Worm (Caenorhabditis elegans): ENCODE results near the gene mrck-1.

Gene mrck-1

ce11 chrV:6229457-6229949 is 37.6 kb downstream of the mrck-1 start (continued):
- TF ChIP-seq lir-1 (GFP tag; conservative IDR thresholded peaks at IDR 0.05) (0 out of 2 replicates have a peak, but pooled peaks have one; percentile 32), lin-40 (tag; optimal IDR thresholded peaks at IDR 0.05) (peak; percentile 80), nhr-80 (tag; optimal IDR thresholded peaks at IDR 0.05) (peak; percentile 98), rec-8 (tag; optimal IDR thresholded peaks at IDR 0.05) (no peak), cebp-1 (GFP tag; IDR thresholded peaks at IDR 0.05) (no peak), cebp-1 (tag; optimal IDR thresholded peaks at IDR 0.05) (peak; percentile 67), madf-10 (tag; optimal IDR thresholded peaks at IDR 0.05) (peak; percentile 97), lin-35 (GFP tag; optimal IDR thresholded peaks at IDR 0.05) (no peak), chd-7 (tag; optimal IDR thresholded peaks at IDR 0.05) (peak; percentile 65), Y53F4B.3 (GFP tag; IDR thresholded peaks at IDR 0.05) (no peak), zfh-2 (GFP tag; conservative IDR thresholded peaks at IDR 0.05) (peak; percentile 63), unc-62 (GFP tag; optimal IDR thresholded peaks at IDR 0.05) (peak; percentile 65), gei-17 (GFP tag; optimal IDR thresholded peaks at IDR 0.05) (peak; percentile 3), nfyb-1 (GFP tag; IDR thresholded peaks at IDR 0.05) (peak; percentile 64), let-607 (tag; optimal IDR thresholded peaks at IDR 0.05) (peak; percentile 11 to 80), hlh-26 (GFP tag; conservative IDR thresholded peaks at IDR 0.05) (no peak), snpc-4 (GFP tag; optimal IDR thresholded peaks at IDR 0.05) (no peak), snpc-4 (tag; optimal IDR thresholded peaks at IDR 0.05) (peak in 3 of 4 experiments; percentile 35 to 54 (median 53))

DNA sequence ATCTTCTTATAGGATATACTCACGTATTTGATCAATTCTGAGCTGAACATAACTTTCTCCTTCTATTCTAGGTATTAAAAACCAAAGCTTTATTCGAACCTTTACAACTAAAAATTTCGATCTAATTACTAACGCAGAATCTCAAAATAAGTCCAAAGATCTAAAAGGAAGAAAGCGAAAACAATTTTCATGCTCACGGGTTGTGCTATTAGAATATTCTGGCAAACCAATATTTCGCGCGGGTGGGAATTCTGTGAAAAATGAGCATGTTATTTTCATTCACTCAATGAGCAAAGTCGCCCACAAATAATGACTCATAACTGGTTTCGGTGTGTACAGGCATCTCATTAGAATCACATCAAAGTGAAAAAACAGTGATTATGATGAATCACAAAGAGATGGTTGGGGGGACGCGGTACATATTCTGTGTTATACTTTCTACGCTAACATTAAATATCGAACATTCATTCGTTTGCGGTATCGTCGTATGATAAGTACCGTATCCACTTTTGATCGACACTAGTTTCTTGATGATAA is 38.1 kb downstream of the mrck-1 start:
- TF ChIP-seq egrh-3 (GFP tag; IDR thresholded peaks at IDR 0.05) (no peak), zim-3 (tag; optimal IDR thresholded peaks at IDR 0.05) (peak; percentile 60), ZK185.1 (tag; optimal IDR thresholded peaks at IDR 0.05; ENCODE audit: poor library complexity, severe bottlenecking) (peak; percentile 41), snpc-3.4 (tag; optimal IDR thresholded peaks at IDR 0.05) (no peak), lin-35 (GFP tag; optimal IDR thresholded peaks at IDR 0.05) (peak in 1 of 3 experiments; percentile 0)

- 0 out of 2 replicates have a peak, but pooled peaks have one; percentile 42 for TF ChIP-seq cebp-1 (GFP tag; IDR thresholded peaks at IDR 0.05)
- TF ChIP-seq cebp-1 (tag; optimal IDR thresholded peaks at IDR 0.05): peak; percentile 4
- peak; percentile 6; the same call in 1 of the 2 replicates for TF ChIP-seq pbrm-1 (GFP tag; IDR thresholded peaks at IDR 0.05)
- peak; percentile 15 for TF ChIP-seq ceh-27 (GFP tag; optimal IDR thresholded peaks at IDR 0.05)
- 0 out of 2 replicates have a peak, but pooled peaks have one; percentile 14 for TF ChIP-seq Y79H2A.3 (GFP tag; conservative IDR thresholded peaks at IDR 0.05)
- TF ChIP-seq atf-7 (tag; optimal IDR thresholded peaks at IDR 0.05): peak; percentile 88
- TF ChIP-seq ekl-4 (GFP tag; IDR thresholded peaks at IDR 0.05): peak; percentile 9; the same call in 1 of the 2 replicates
- 0 out of 2 replicates have a peak, but pooled peaks have one; percentile 16 for TF ChIP-seq rcor-1 (GFP tag; IDR thresholded peaks at IDR 0.05)
- TF ChIP-seq K11D2.4 (GFP tag; IDR thresholded peaks at IDR 0.05): peak; percentile 32; the same call in 1 of the 2 replicates
- peak; percentile 77 for TF ChIP-seq ama-1 (optimal IDR thresholded peaks at IDR 0.05)
- no peak for TF ChIP-seq ama-1 (GFP tag; optimal IDR thresholded peaks at IDR 0.05)
- TF ChIP-seq dpl-1 (GFP tag; optimal IDR thresholded peaks at IDR 0.05): no peak
- TF ChIP-seq lin-54 (GFP tag; optimal IDR thresholded peaks at IDR 0.05): peak; percentile 6
- no peak for TF ChIP-seq F37B4.10 (GFP tag; IDR thresholded peaks at IDR 0.05)
- TF ChIP-seq mes-4 (tag; optimal IDR thresholded peaks at IDR 0.05): no peak
- no peak for TF ChIP-seq K12H6.12 (tag; optimal IDR thresholded peaks at IDR 0.05)
- TF ChIP-seq egl-44 (GFP tag; IDR thresholded peaks at IDR 0.05): no peak
- TF ChIP-seq dox-1 (GFP tag; IDR thresholded peaks at IDR 0.05): 0 out of 2 replicates have a peak, but pooled peaks have one; percentile 7
- peak; percentile 55 for TF ChIP-seq nfyb-1 (GFP tag; IDR thresholded peaks at IDR 0.05)
- peak; percentile 14 for TF ChIP-seq nhr-80 (tag; optimal IDR thresholded peaks at IDR 0.05)
- TF ChIP-seq madf-10 (tag; optimal IDR thresholded peaks at IDR 0.05): peak; percentile 92
Observed at ce11 chrV:6228400-6228895, 38.6 kb downstream of the mrck-1 start.
